Worm (Caenorhabditis elegans): ENCODE results near the gene plc-4.

plc-4 gene

ce11 chrIV:7477697-7478096 is 34.8 kb downstream of the plc-4 start (continued):
- TF ChIP-seq F49E8.2 (tag; optimal IDR thresholded peaks at IDR 0.05; ENCODE audit: insufficient read depth), result peak; percentile 84
- TF ChIP-seq pbrm-1 (GFP tag; IDR thresholded peaks at IDR 0.05), result peak; percentile 90
- TF ChIP-seq cebp-2 (GFP tag; IDR thresholded peaks at IDR 0.05), result no peak
- no peak for TF ChIP-seq F10E7.11 (tag; optimal IDR thresholded peaks at IDR 0.05)
- no peak for TF ChIP-seq die-1 (tag; optimal IDR thresholded peaks at IDR 0.05)
- peak; percentile 69 for TF ChIP-seq hrde-1 (tag; optimal IDR thresholded peaks at IDR 0.05; ENCODE audit: borderline replicate concordance)
- TF ChIP-seq Y56A3A.18 (GFP tag; IDR thresholded peaks at IDR 0.05), result no peak
- no peak for TF ChIP-seq dpff-1 (tag; optimal IDR thresholded peaks at IDR 0.05)
- TF ChIP-seq hmg-1.2 (GFP tag; IDR thresholded peaks at IDR 0.05), result peak; percentile 54
- TF ChIP-seq zim-3 (tag; optimal IDR thresholded peaks at IDR 0.05), result no peak
- no peak for TF ChIP-seq lag-1 (GFP tag; IDR thresholded peaks at IDR 0.05)
- no peak for TF ChIP-seq nfya-1 (tag; optimal IDR thresholded peaks at IDR 0.05; ENCODE audit: borderline replicate concordance, insufficient read depth)
- TF ChIP-seq ztf-28 (GFP tag; IDR thresholded peaks at IDR 0.05), result peak; percentile 67; the same call in 1 of the 2 replicates
- TF ChIP-seq madf-10 (tag; optimal IDR thresholded peaks at IDR 0.05), result no peak
- TF ChIP-seq dpl-1 (GFP tag; optimal IDR thresholded peaks at IDR 0.05), result peak; percentile 98
- no peak for TF ChIP-seq Y79H2A.3 (GFP tag; conservative IDR thresholded peaks at IDR 0.05)
- TF ChIP-seq lin-54 (GFP tag; optimal IDR thresholded peaks at IDR 0.05), result peak; percentile 85
- TF ChIP-seq F57A8.1 (GFP tag; optimal IDR thresholded peaks at IDR 0.05), result no peak
- TF ChIP-seq hsf-1 (GFP tag; IDR thresholded peaks at IDR 0.05), result peak; percentile 73; the same call in 1 of the 2 replicates
- TF ChIP-seq rec-8 (tag; optimal IDR thresholded peaks at IDR 0.05), result no peak
- TF ChIP-seq lin-35 (GFP tag; optimal IDR thresholded peaks at IDR 0.05), result peak in 2 of 3 experiments; percentile 25 to 64
- no peak for TF ChIP-seq B0261.1 (tag; optimal IDR thresholded peaks at IDR 0.05)
- TF ChIP-seq ceh-27 (GFP tag; optimal IDR thresholded peaks at IDR 0.05), result no peak
- TF ChIP-seq egl-44 (GFP tag; IDR thresholded peaks at IDR 0.05), result no peak
- TF ChIP-seq B0019.2 (GFP tag; conservative IDR thresholded peaks at IDR 0.05), result peak; percentile 88
- no peak for TF ChIP-seq repo-1 (tag; optimal IDR thresholded peaks at IDR 0.05)
- TF ChIP-seq ekl-4 (GFP tag; IDR thresholded peaks at IDR 0.05), result peak; percentile 72
- TF ChIP-seq efl-1 (GFP tag; optimal IDR thresholded peaks at IDR 0.05), result peak; percentile 99
- TF ChIP-seq ZK185.1 (tag; optimal IDR thresholded peaks at IDR 0.05; ENCODE audit: poor library complexity, severe bottlenecking), result no peak
- TF ChIP-seq unc-130 (GFP tag; optimal IDR thresholded peaks at IDR 0.05), result peak; percentile 79
- no peak for TF ChIP-seq ama-1 (optimal IDR thresholded peaks at IDR 0.05)
- TF ChIP-seq ama-1 (GFP tag; optimal IDR thresholded peaks at IDR 0.05), result no peak
- peak; percentile 79 for TF ChIP-seq tlf-1 (GFP tag; optimal IDR thresholded peaks at IDR 0.05)
- no peak for TF ChIP-seq ceh-40 (GFP tag; IDR thresholded peaks at IDR 0.05)
- no peak for TF ChIP-seq hmg-20 (GFP tag; IDR thresholded peaks at IDR 0.05)
- TF ChIP-seq cebp-1 (GFP tag; IDR thresholded peaks at IDR 0.05), result no peak
- TF ChIP-seq cebp-1 (tag; optimal IDR thresholded peaks at IDR 0.05), result no peak
- peak; percentile 50 for TF ChIP-seq snpc-1.3 (tag; optimal IDR thresholded peaks at IDR 0.05; ENCODE audit: insufficient read depth)
- no peak for TF ChIP-seq unc-62 (GFP tag; optimal IDR thresholded peaks at IDR 0.05)
- peak; percentile 54; the same call in 1 of the 2 replicates for TF ChIP-seq mcd-1 (GFP tag; IDR thresholded peaks at IDR 0.05)
- TF ChIP-seq zfh-2 (GFP tag; conservative IDR thresholded peaks at IDR 0.05), result no peak
- TF ChIP-seq snpc-1.1 (tag; optimal IDR thresholded peaks at IDR 0.05; ENCODE audit: insufficient read depth), result peak; percentile 72
- no peak for TF ChIP-seq B0035.1 (tag; optimal IDR thresholded peaks at IDR 0.05)
- TF ChIP-seq madf-8 (GFP tag; conservative IDR thresholded peaks at IDR 0.05), result peak; percentile 95
- TF ChIP-seq D2030.7 (GFP tag; IDR thresholded peaks at IDR 0.05), result peak; percentile 93
- TF ChIP-seq F33H1.4 (GFP tag; IDR thresholded peaks at IDR 0.05), result peak; percentile 98
- peak; percentile 94 for TF ChIP-seq snpc-3.4 (tag; optimal IDR thresholded peaks at IDR 0.05)
- no peak for TF ChIP-seq attf-5 (GFP tag; optimal IDR thresholded peaks at IDR 0.05)

Data from whole organism, young adult.